Worm (Caenorhabditis elegans): Measurements from ENCODE around the gene pfn-3.

DNA sequence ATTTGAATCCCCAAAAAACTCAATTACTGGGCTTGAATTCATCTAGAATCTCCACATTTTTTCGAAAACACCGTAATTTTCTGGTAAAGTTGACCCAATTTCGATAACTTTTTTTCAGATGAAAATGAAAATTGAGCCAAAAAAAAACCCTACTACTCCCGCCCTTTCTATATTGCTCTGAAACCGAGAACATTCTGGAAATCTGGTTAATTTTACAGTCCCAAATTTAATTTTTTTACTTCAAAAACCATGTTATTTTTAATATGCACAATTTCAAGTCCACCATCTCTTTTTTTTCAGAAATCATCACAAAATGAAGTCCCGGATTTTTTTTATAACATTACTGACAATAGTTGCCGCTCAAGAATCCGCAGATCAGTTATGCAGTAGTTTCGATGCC is 31.2 kb upstream of the pfn-3 start, which contains the start of gene C05D9.3:
- TF ChIP-seq egl-27 (tag; optimal IDR thresholded peaks at IDR 0.05) (no peak), lin-13 (GFP tag; optimal IDR thresholded peaks at IDR 0.05) (no peak), ceh-82 (tag; optimal IDR thresholded peaks at IDR 0.05) (no peak), unc-62 (GFP tag; optimal IDR thresholded peaks at IDR 0.05) (no peak), irx-1 (tag; optimal IDR thresholded peaks at IDR 0.05) (no peak), rnt-1 (tag; optimal IDR thresholded peaks at IDR 0.05) (no peak), mdl-1 (tag; optimal IDR thresholded peaks at IDR 0.05) (no peak), fkh-10 (GFP tag; optimal IDR thresholded peaks at IDR 0.05) (no peak), lin-14 (GFP tag; optimal IDR thresholded peaks at IDR 0.05) (no peak)

Measured in whole organism, L1 larva.